Fruit fly (Drosophila melanogaster) whole organism: ENCODE data around the gene mthl10.

Experiments used
- pan ChIP-seq: fragments of >200 bp; optimal IDR thresholded peaks from 2 replicates; lab custom pipeline; 2017
- psq ChIP-seq: fragments of >200 bp; optimal IDR thresholded peaks from 2 replicates; lab custom pipeline; 2017
- usp ChIP-seq: fragments of >200 bp; optimal IDR thresholded peaks from 2 replicates; lab custom pipeline; 2017; ENCODE audit warnings: missing biosample characterization, missing genetic modification characterization, mixed read lengths

- TF ChIP-seq pan (lab: Kevin White, UChicago) (no peak), usp (no peak), psq (lab: Kevin White, UChicago) (no peak)
Observed at dm6 chr3L:342839-343238, at the start of gene mthl10.
